Worm (Caenorhabditis elegans) whole organism, L1 larva: ENCODE data around the gene C31C9.7.

Source experiments
- C34B4.2 ChIP-seq: sonication (generic microtip); optimal IDR thresholded peaks from 2 replicates; lab custom pipeline; 2017; ENCODE audit warnings: mild to moderate bottlenecking, missing genetic modification characterization, missing compliant biosample characterization
- aha-1 ChIP-seq: fragments of 150-350 bp; optimal IDR thresholded peaks from 2 replicates; lab custom pipeline; 2014; ENCODE audit warnings: missing biosample characterization, missing genetic modification characterization
- egl-27 ChIP-seq, 2 experiments: fragments of 150-350 bp in 1 of 2; sonication (generic microtip); optimal IDR thresholded peaks; 3 replicates each; lab custom pipeline; 2017 to 2018; ENCODE audit warnings: missing biosample characterization in 2 of 2, missing genetic modification characterization in 2 of 2, missing genetic modification reagents in 2 of 2
- elt-3 ChIP-seq, 6 experiments: fragments of 150-350 bp in 1 of 6; sonication (generic microtip); optimal IDR thresholded peaks; 2 replicates each; lab custom pipeline; 2017 to 2018; ENCODE audit warnings: missing biosample characterization in 6 of 6, missing genetic modification characterization in 6 of 6, inconsistent platforms in 1 of 6
- fkh-8 ChIP-seq: sonication (generic microtip); optimal IDR thresholded peaks from 2 replicates; lab custom pipeline; 2016; ENCODE audit warnings: mild to moderate bottlenecking, missing genetic modification characterization, missing compliant biosample characterization
- isw-1 ChIP-seq: fragments of 200-800 bp; sonication (Bioruptor generic); IDR thresholded peaks from 2 replicates; pipeline ENCODE4 v1.3.6; 2022; ENCODE audit warnings: missing genetic modification characterization, missing compliant biosample characterization
- nhr-19 ChIP-seq: fragments of 200-800 bp; sonication (Bioruptor generic); conservative IDR thresholded peaks from 2 replicates; pipeline ENCODE4 v1.3.6; 2022; ENCODE audit warnings: missing genetic modification characterization, missing compliant biosample characterization
- nhr-28 ChIP-seq: fragments of 150-350 bp; optimal IDR thresholded peaks from 2 replicates; lab custom pipeline; 2014; ENCODE audit warnings: missing biosample characterization, missing genetic modification characterization
- nhr-76 ChIP-seq: sonication (generic microtip); optimal IDR thresholded peaks from 2 replicates; lab custom pipeline; 2017; ENCODE audit warnings: missing biosample characterization, missing genetic modification characterization
- snpc-4 ChIP-seq: fragments of 150-350 bp; optimal IDR thresholded peaks from 2 replicates; lab custom pipeline; 2014; ENCODE audit warnings: missing biosample characterization, missing genetic modification characterization
- sup-37 ChIP-seq: fragments of 200-800 bp; sonication (Bioruptor generic); optimal IDR thresholded peaks from 2 replicates; lab custom pipeline; 2018; ENCODE audit warnings: mild to moderate bottlenecking, missing genetic modification characterization, missing compliant biosample characterization
- unc-62 ChIP-seq: fragments of 150-350 bp; optimal IDR thresholded peaks from 2 replicates; lab custom pipeline; 2014; ENCODE audit warnings: missing biosample characterization, missing genetic modification reagents, missing genetic modification characterization

DNA sequence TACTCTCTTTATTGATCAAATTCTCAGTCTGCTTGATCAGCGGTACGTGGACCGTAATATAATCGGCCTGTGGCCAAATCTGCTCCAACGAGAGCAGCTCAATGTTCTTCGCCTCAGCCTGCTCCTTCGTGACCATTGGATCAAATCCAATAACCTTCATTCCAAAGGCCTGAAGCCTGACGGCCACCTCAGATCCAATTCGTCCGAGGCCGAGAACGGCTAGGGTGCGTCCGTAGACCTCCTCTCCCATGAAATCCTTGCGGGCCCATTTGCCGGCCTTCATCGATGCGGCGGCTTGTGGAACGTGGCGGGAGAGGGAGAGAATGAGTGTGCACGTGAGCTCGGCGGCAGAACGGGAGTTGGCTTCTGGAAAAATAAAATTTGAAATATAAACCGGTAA, 31.4 kb upstream of the C31C9.7 start:
- no peak for TF ChIP-seq C34B4.2
- TF ChIP-seq unc-62 = no peak
- no peak for TF ChIP-seq sup-37 (GFP tag; lab: Kevin White, UChicago)
- no peak for TF ChIP-seq fkh-8 (tag; lab: Kevin White, UChicago)
- TF ChIP-seq nhr-28 = no peak
- TF ChIP-seq egl-27 (tag; optimal IDR thresholded peaks at IDR 0.05; lab: Kevin White, UChicago) = no peak
- no peak for TF ChIP-seq nhr-76 (tag; lab: Kevin White, UChicago)
- TF ChIP-seq snpc-4 (tag; lab: Kevin White, UChicago) = no peak
- TF ChIP-seq nhr-19 (GFP tag; lab: Robert Waterston, UW) = no peak
- no peak for TF ChIP-seq isw-1 (GFP tag; lab: Robert Waterston, UW)
- TF ChIP-seq aha-1 = no peak
- no peak for TF ChIP-seq elt-3 (tag; optimal IDR thresholded peaks at IDR 0.05; lab: Kevin White, UChicago)
